Fruit fly (Drosophila melanogaster) whole organism, embryonic: Measurements from ENCODE around the gene CG32260.

Source experiments
- Awh ChIP-seq: fragments of 200-800 bp; sonication (Bioruptor generic); IDR thresholded peaks from 2 replicates; pipeline ENCODE4, ENCODE4 v1.3.6; 2022; ENCODE audit warnings: missing biosample characterization, missing genetic modification characterization
- CG1024 ChIP-seq: fragments of 200-800 bp; sonication (Bioruptor generic); IDR thresholded peaks from 2 replicates; pipeline ENCODE4 v1.3.6; 2022; ENCODE audit warnings: missing biosample characterization, missing genetic modification characterization
- CG13287 ChIP-seq: fragments of 200-800 bp; sonication (Bioruptor generic); IDR thresholded peaks from 2 replicates; pipeline ENCODE4 v1.3.6; 2022; ENCODE audit warnings: missing biosample characterization, missing genetic modification characterization; ENCODE audit not compliant: partially characterized antibody
- CG14014 ChIP-seq: fragments of 200-800 bp; sonication (Bioruptor generic); IDR thresholded peaks from 2 replicates; pipeline ENCODE4 v1.3.6; 2022; ENCODE audit warnings: missing biosample characterization, missing genetic modification characterization
- CG1529 ChIP-seq: fragments of 200-800 bp; sonication (Bioruptor generic); optimal IDR thresholded peaks from 3 replicates; lab custom pipeline; 2018; ENCODE audit warnings: missing biosample characterization, missing genetic modification characterization
- CG17361 ChIP-seq: fragments of 200-800 bp; sonication (Bioruptor generic); IDR thresholded peaks from 3 replicates; pipeline ENCODE4 v1.3.6; 2022; ENCODE audit warnings: missing biosample characterization, missing genetic modification characterization
- CG17385 ChIP-seq: fragments of 200-800 bp; sonication (Bioruptor generic); optimal IDR thresholded peaks from 3 replicates; lab custom pipeline; 2018; ENCODE audit warnings: missing biosample characterization, mild to moderate bottlenecking, missing genetic modification characterization
- CG17829 ChIP-seq: fragments of 200-800 bp; optimal IDR thresholded peaks from 2 replicates; lab custom pipeline; 2019; ENCODE audit warnings: missing biosample characterization, mild to moderate bottlenecking, missing genetic modification characterization, moderate library complexity
- CG1792 ChIP-seq: fragments of 200-800 bp; sonication (Bioruptor generic); optimal IDR thresholded peaks from 2 replicates; lab custom pipeline; 2016; ENCODE audit warnings: missing biosample characterization, missing genetic modification characterization
- CG30403 ChIP-seq: fragments of 200-800 bp; sonication (Bioruptor generic); optimal IDR thresholded peaks from 3 replicates; lab custom pipeline; 2016; ENCODE audit warnings: missing biosample characterization, missing genetic modification characterization
- CG32532 ChIP-seq: fragments of 200-800 bp; sonication (Bioruptor generic); IDR thresholded peaks from 2 replicates; pipeline ENCODE4 v1.3.6; 2022; ENCODE audit warnings: missing biosample characterization, missing genetic modification characterization
- CG3281 ChIP-seq: fragments of 200-800 bp; sonication (Bioruptor generic); optimal IDR thresholded peaks from 3 replicates; lab custom pipeline; 2017; ENCODE audit warnings: missing biosample characterization, mild to moderate bottlenecking, missing genetic modification characterization
- CG42726 ChIP-seq: fragments of 200-800 bp; sonication (Bioruptor generic); IDR thresholded peaks from 2 replicates; pipeline ENCODE4 v1.3.6; 2022; ENCODE audit warnings: missing biosample characterization, missing genetic modification characterization; ENCODE audit not compliant: partially characterized antibody
- CG43689 ChIP-seq: fragments of 200-800 bp; sonication (Bioruptor generic); IDR thresholded peaks from 2 replicates; pipeline ENCODE4 v1.3.6; 2022; ENCODE audit warnings: missing biosample characterization, missing genetic modification characterization
- CG7372 ChIP-seq: fragments of 200-800 bp; sonication (Bioruptor generic); IDR thresholded peaks from 2 replicates; pipeline ENCODE4 v1.3.6; 2022; ENCODE audit warnings: missing biosample characterization, missing genetic modification characterization
- CG8765 ChIP-seq: fragments of 200-800 bp; sonication (Bioruptor generic); IDR thresholded peaks from 2 replicates; pipeline ENCODE4 v1.3.6; 2022; ENCODE audit warnings: missing biosample characterization, missing genetic modification characterization
- CrebB ChIP-seq: fragments of 200-800 bp; sonication (Bioruptor generic); optimal IDR thresholded peaks from 3 replicates; lab custom pipeline; 2018; ENCODE audit warnings: missing biosample characterization, mild to moderate bottlenecking, missing genetic modification characterization
- D ChIP-seq, 2 experiments: fragments of 200-800 bp in 1 of 2; fragments of >200 bp in 1 of 2; sonication (Bioruptor generic) in 1 of 2; optimal IDR thresholded peaks; 2 replicates in 1 of 2; 3 replicates in 1 of 2; lab custom pipeline; 2017; ENCODE audit warnings: mild to moderate bottlenecking in 1 of 2, missing biosample characterization in 1 of 2, missing genetic modification characterization in 1 of 2, missing genetic modification reagents in 1 of 2
- D19A ChIP-seq: fragments of 200-800 bp; optimal IDR thresholded peaks from 3 replicates; lab custom pipeline; 2019; ENCODE audit warnings: missing biosample characterization, mild to moderate bottlenecking, missing genetic modification characterization, moderate library complexity
- Gug ChIP-seq: fragments of 200-800 bp; sonication (Bioruptor generic); IDR thresholded peaks from 4 replicates; pipeline ENCODE4 v1.3.6; 2022; ENCODE audit warnings: missing biosample characterization, missing genetic modification characterization
- Hey ChIP-seq: fragments of 200-800 bp; sonication (Bioruptor generic); optimal IDR thresholded peaks from 3 replicates; lab custom pipeline; 2018; ENCODE audit warnings: missing biosample characterization, mild to moderate bottlenecking, missing genetic modification characterization
- HmgD ChIP-seq: fragments of 200-800 bp; sonication (Bioruptor generic); optimal IDR thresholded peaks from 3 replicates; lab custom pipeline; 2016; ENCODE audit warnings: missing biosample characterization, missing genetic modification characterization
- Neu2 ChIP-seq: fragments of 200-800 bp; sonication (Bioruptor generic); optimal IDR thresholded peaks from 3 replicates; lab custom pipeline; 2016; ENCODE audit warnings: missing biosample characterization, missing genetic modification characterization, borderline replicate concordance
- Opbp ChIP-seq: fragments of 200-800 bp; sonication (Bioruptor generic); IDR thresholded peaks from 3 replicates; pipeline ENCODE4 v1.3.6; 2022; ENCODE audit warnings: missing biosample characterization, missing genetic modification characterization; ENCODE audit not compliant: partially characterized antibody
- PHDP ChIP-seq: fragments of 200-800 bp; sonication (Bioruptor generic); optimal IDR thresholded peaks from 3 replicates; lab custom pipeline; 2018; ENCODE audit warnings: missing biosample characterization, mild to moderate bottlenecking, missing genetic modification characterization, moderate library complexity
- bowl ChIP-seq: fragments of 200-800 bp; sonication (Bioruptor generic); IDR thresholded peaks from 2 replicates; pipeline ENCODE4 v1.3.6; 2022; ENCODE audit warnings: missing biosample characterization, missing genetic modification characterization
- chinmo ChIP-seq: fragments of 200-800 bp; sonication (Bioruptor generic); IDR thresholded peaks from 4 replicates; pipeline ENCODE4 v1.3.6; 2022; ENCODE audit warnings: missing biosample characterization, missing genetic modification characterization; ENCODE audit not compliant: partially characterized antibody
- chn ChIP-seq: fragments of 200-800 bp; sonication (Bioruptor generic); optimal IDR thresholded peaks from 2 replicates; lab custom pipeline; 2016; ENCODE audit warnings: missing biosample characterization, missing genetic modification characterization
- cwo ChIP-seq: fragments of 200-800 bp; sonication (Bioruptor generic); optimal IDR thresholded peaks from 3 replicates; lab custom pipeline; 2017; ENCODE audit warnings: missing biosample characterization, missing genetic modification characterization, mild to moderate bottlenecking, moderate library complexity, missing genetic modification reagents
- eve ChIP-seq, 2 experiments: fragments of >200 bp; optimal IDR thresholded peaks; 2 replicates each; lab custom pipeline; 2017; ENCODE audit warnings: missing biosample characterization in 2 of 2, missing genetic modification characterization in 2 of 2
- gro ChIP-seq: fragments of 200-800 bp; sonication (Bioruptor generic); optimal IDR thresholded peaks from 2 replicates; lab custom pipeline; 2016; ENCODE audit warnings: missing biosample characterization, missing genetic modification characterization
- gt ChIP-seq: fragments of 200-800 bp; sonication (Bioruptor generic); IDR thresholded peaks from 2 replicates; pipeline ENCODE4 v1.3.6; 2022; ENCODE audit warnings: missing biosample characterization, missing genetic modification characterization
- klu ChIP-seq: fragments of 200-800 bp; sonication (Bioruptor generic); IDR thresholded peaks from 2 replicates; pipeline ENCODE4 v1.3.6; 2022; ENCODE audit warnings: missing biosample characterization, missing genetic modification characterization
- lab ChIP-seq: fragments of 200-800 bp; sonication (Bioruptor generic); optimal IDR thresholded peaks from 3 replicates; lab custom pipeline; 2017; ENCODE audit warnings: missing biosample characterization, missing genetic modification characterization, mild to moderate bottlenecking, moderate library complexity, missing genetic modification reagents
- lilli ChIP-seq: fragments of 200-800 bp; sonication (Bioruptor generic); optimal IDR thresholded peaks from 3 replicates; lab custom pipeline; 2016; ENCODE audit warnings: missing biosample characterization, missing genetic modification characterization
- lov ChIP-seq, 2 experiments: fragments of 200-800 bp in 1 of 2; fragments of >200 bp in 1 of 2; sonication (Bioruptor generic) in 1 of 2; IDR thresholded peaks in 1 of 2; optimal IDR thresholded peaks in 1 of 2; 2 replicates in 1 of 2; 3 replicates in 1 of 2; pipeline versions ENCODE4 v1.3.6 to Lab custom; 2017 to 2022; ENCODE audit warnings: missing biosample characterization in 1 of 2, missing genetic modification characterization in 1 of 2
- ranshi ChIP-seq: fragments of 200-800 bp; sonication (Bioruptor generic); IDR thresholded peaks from 2 replicates; pipeline ENCODE4 v1.3.6; 2022; ENCODE audit warnings: missing biosample characterization, missing genetic modification characterization
- shn ChIP-seq: fragments of 200-800 bp; sonication (Bioruptor generic); optimal IDR thresholded peaks from 3 replicates; lab custom pipeline; 2016; ENCODE audit warnings: missing biosample characterization, missing genetic modification characterization
- sim ChIP-seq: fragments of 200-800 bp; sonication (Bioruptor generic); IDR thresholded peaks from 2 replicates; pipeline ENCODE4 v1.3.6; 2022; ENCODE audit warnings: missing biosample characterization, missing genetic modification characterization
- sisA ChIP-seq: fragments of 200-800 bp; sonication (Bioruptor generic); IDR thresholded peaks from 2 replicates; pipeline ENCODE4 v1.3.6; 2022; ENCODE audit warnings: missing biosample characterization, missing genetic modification characterization
- slp2 ChIP-seq: fragments of 200-800 bp; sonication (Bioruptor generic); optimal IDR thresholded peaks from 2 replicates; lab custom pipeline; 2016; ENCODE audit warnings: missing biosample characterization, missing genetic modification characterization
- stwl ChIP-seq: fragments of 200-800 bp; sonication (Bioruptor generic); optimal IDR thresholded peaks from 3 replicates; lab custom pipeline; 2018; ENCODE audit warnings: missing biosample characterization, mild to moderate bottlenecking, missing genetic modification characterization, moderate library complexity
- tin ChIP-seq: fragments of 200-800 bp; sonication (Bioruptor generic); optimal IDR thresholded peaks from 3 replicates; lab custom pipeline; 2016; ENCODE audit warnings: missing biosample characterization, missing genetic modification characterization
- tna ChIP-seq: fragments of 200-800 bp; sonication (Bioruptor generic); IDR thresholded peaks from 2 replicates; pipeline ENCODE4 v1.3.6; 2022; ENCODE audit warnings: missing biosample characterization, missing genetic modification characterization; ENCODE audit not compliant: partially characterized antibody
- twi ChIP-seq: fragments of 200-800 bp; optimal IDR thresholded peaks from 2 replicates; lab custom pipeline; 2019; ENCODE audit warnings: missing biosample characterization, mild to moderate bottlenecking, missing genetic modification characterization, moderate library complexity
- tx ChIP-seq: fragments of 200-800 bp; sonication (Bioruptor generic); optimal IDR thresholded peaks from 2 replicates; lab custom pipeline; 2016; ENCODE audit warnings: missing biosample characterization, missing genetic modification characterization
- unc-4 ChIP-seq: fragments of 200-800 bp; sonication (Bioruptor generic); IDR thresholded peaks from 2 replicates; pipeline ENCODE4 v1.3.6; 2022; ENCODE audit warnings: missing biosample characterization, missing genetic modification characterization; ENCODE audit not compliant: partially characterized antibody
- zfh1 ChIP-seq: fragments of 200-800 bp; sonication (Bioruptor generic); IDR thresholded peaks from 3 replicates; pipeline ENCODE4 v1.3.6; 2022; ENCODE audit warnings: missing biosample characterization, missing genetic modification characterization
- zfh2 ChIP-seq: fragments of 200-800 bp; sonication (Bioruptor generic); optimal IDR thresholded peaks from 2 replicates; lab custom pipeline; 2016; ENCODE audit warnings: missing biosample characterization, missing genetic modification characterization

The CG32260 gene

DNA sequence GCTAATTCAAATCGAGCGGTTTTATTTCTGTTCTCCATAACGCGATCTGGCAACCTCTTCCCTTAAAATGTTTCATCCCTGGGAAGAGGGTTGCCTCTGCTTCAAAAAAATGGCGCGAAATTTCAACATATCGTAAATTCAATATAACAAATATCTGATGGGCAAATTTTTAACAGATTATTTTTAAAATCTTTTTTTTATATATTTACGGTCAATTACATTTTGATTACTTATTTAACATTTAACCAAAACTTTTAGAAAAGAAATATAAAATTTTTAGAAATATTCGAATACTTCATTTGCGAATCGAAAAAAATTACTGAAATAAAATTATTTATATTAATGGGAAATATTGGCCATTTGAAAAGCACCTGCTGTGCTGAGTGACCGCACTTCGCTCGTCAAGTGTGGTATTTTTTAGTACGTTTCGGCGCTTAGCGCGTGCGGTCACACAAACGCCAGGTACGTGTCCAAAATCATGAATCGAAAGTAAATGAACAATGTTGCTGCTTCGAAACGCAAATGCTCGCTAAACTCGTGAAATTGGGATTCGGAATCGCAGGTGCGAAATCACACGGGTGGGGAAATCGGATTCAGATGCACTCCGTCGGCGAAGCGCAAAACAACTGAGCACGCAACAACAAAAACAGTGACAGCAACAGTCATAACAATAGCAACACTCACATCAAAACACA is 27.9 kb downstream of the CG32260 start, which contains the start of gene Ero1L (continued):
- TF ChIP-seq Gug (GFP tag; lab: Robert Waterston, UW) (no peak), eve (GFP tag; optimal IDR thresholded peaks at IDR 0.05; lab: Kevin White, UChicago) (no peak), PHDP (tag; lab: Kevin White, UChicago) (peak; percentile 50), lov (optimal IDR thresholded peaks at IDR 0.05; lab: Kevin White, UChicago) (no peak), lov (GFP tag; IDR thresholded peaks at IDR 0.05; lab: Robert Waterston, UW) (0 out of 3 replicates have a peak, but pooled peaks have one; percentile 47), chn (GFP tag; lab: Kevin White, UChicago) (no peak), lilli (GFP tag; lab: Kevin White, UChicago) (peak; percentile 34), tna (GFP tag; lab: Robert Waterston, UW) (no peak), sim (GFP tag; lab: Robert Waterston, UW) (no peak), klu (no peak; the same call in 1 of the 2 replicates), Opbp (GFP tag; lab: Robert Waterston, UW) (peak; percentile 42; the same call in 1 of the 3 replicates), CG17361 (GFP tag; lab: Robert Waterston, UW) (peak; percentile 68; the same call in 2 of the 3 replicates), CrebB (no peak), tx (GFP tag; lab: Kevin White, UChicago) (no peak), CG13287 (GFP tag; lab: Robert Waterston, UW) (peak; percentile 50; the same call in 1 of the 2 replicates), CG32532 (peak; percentile 23; the same call in 1 of the 2 replicates), zfh2 (GFP tag; lab: Kevin White, UChicago) (no peak), gro (no peak), CG3281 (GFP tag; lab: Kevin White, UChicago) (peak; percentile 5), CG1792 (GFP tag; lab: Kevin White, UChicago) (no peak), CG42726 (GFP tag; lab: Robert Waterston, UW) (no peak), CG7372 (no peak), CG1024 (no peak), CG17829 (tag; lab: Kevin White, UChicago) (peak; percentile 52), sisA (GFP tag; lab: Robert Waterston, UW) (no peak), unc-4 (no peak), lab (GFP tag; lab: Kevin White, UChicago) (peak; percentile 67), D19A (peak; percentile 42), shn (GFP tag; lab: Kevin White, UChicago) (no peak), CG43689 (GFP tag; lab: Robert Waterston, UW) (no peak), Neu2 (GFP tag; lab: Kevin White, UChicago) (no peak), stwl (tag; lab: Kevin White, UChicago) (peak; percentile 65), tin (GFP tag; lab: Kevin White, UChicago) (peak; percentile 35), CG30403 (GFP tag; lab: Kevin White, UChicago) (peak; percentile 16), D (optimal IDR thresholded peaks at IDR 0.05; lab: Kevin White, UChicago) (no peak), D (GFP tag; optimal IDR thresholded peaks at IDR 0.05; lab: Kevin White, UChicago) (no peak), CG14014 (GFP tag; lab: Robert Waterston, UW) (0 out of 2 replicates have a peak, but pooled peaks have one; percentile 8), gt (no peak), bowl (GFP tag; lab: Robert Waterston, UW) (no peak), chinmo (GFP tag; lab: Robert Waterston, UW) (peak; percentile 48; the same call in 1 of the 4 replicates), CG17385 (GFP tag; lab: Kevin White, UChicago) (no peak), ranshi (GFP tag; lab: Robert Waterston, UW) (no peak), slp2 (no peak), cwo (GFP tag; lab: Kevin White, UChicago) (peak; percentile 20), zfh1 (GFP tag; lab: Robert Waterston, UW) (no peak; the same call in 2 of the 3 replicates), twi (tag; lab: Kevin White, UChicago) (no peak), Hey (tag; lab: Kevin White, UChicago) (no peak), CG8765 (no peak), HmgD (GFP tag; lab: Kevin White, UChicago) (no peak), Awh (GFP tag; lab: Robert Waterston, UW) (no peak), CG1529 (no peak)
